Fruit fly (Drosophila melanogaster): Measurements from ENCODE around the gene CG11889.

The CG11889 gene

dm6 chr3R:25292864-25293284, 22.9 kb downstream of the CG11889 start, which contains the start of gene CG31098 (continued):
- TF ChIP-seq CG13296 (GFP tag; optimal IDR thresholded peaks at IDR 0.05) (peak; percentile 70), stc (GFP tag; IDR thresholded peaks at IDR 0.05) (no peak), yki (optimal IDR thresholded peaks at IDR 0.05) (no peak), Fer1 (GFP tag; optimal IDR thresholded peaks at IDR 0.05) (peak; percentile 72), Optix (GFP tag; IDR thresholded peaks at IDR 0.05) (0 out of 3 replicates have a peak, but pooled peaks have one; percentile 18), zen2 (GFP tag; IDR thresholded peaks at IDR 0.05; ENCODE audit: partially characterized antibody) (no peak), Deaf1 (tag; optimal IDR thresholded peaks at IDR 0.05) (no peak), GATAe (GFP tag; conservative IDR thresholded peaks at IDR 0.05) (no peak), MESR4 (GFP tag; optimal IDR thresholded peaks at IDR 0.05) (peak; percentile 5), salm (tag; optimal IDR thresholded peaks at IDR 0.05) (peak; percentile 48), Elba2 (GFP tag; optimal IDR thresholded peaks at IDR 0.05) (no peak), Ssrp (tag; optimal IDR thresholded peaks at IDR 0.05) (no peak), CG14441 (GFP tag; IDR thresholded peaks at IDR 0.05) (no peak), E2f1 (GFP tag; IDR thresholded peaks at IDR 0.05) (no peak), CG15514 (GFP tag; optimal IDR thresholded peaks at IDR 0.05) (peak; percentile 58), CG18619 (GFP tag; optimal IDR thresholded peaks at IDR 0.05) (no peak), ERR (GFP tag; optimal IDR thresholded peaks at IDR 0.05) (no peak), dmrt99B (tag; optimal IDR thresholded peaks at IDR 0.05) (no peak), odd (GFP tag; optimal IDR thresholded peaks at IDR 0.05) (peak; percentile 53), Vsx1 (GFP tag; optimal IDR thresholded peaks at IDR 0.05) (peak; percentile 35), CG32767 (GFP tag; IDR thresholded peaks at IDR 0.05) (peak; percentile 78), corto (GFP tag; optimal IDR thresholded peaks at IDR 0.05) (peak; percentile 61), CG10431 (GFP tag; optimal IDR thresholded peaks at IDR 0.05) (peak; percentile 26), CG10274 (GFP tag; optimal IDR thresholded peaks at IDR 0.05) (no peak), CG6854 (GFP tag; optimal IDR thresholded peaks at IDR 0.05) (peak; percentile 41), CG4328 (GFP tag; optimal IDR thresholded peaks at IDR 0.05) (no peak), CG6654 (GFP tag; optimal IDR thresholded peaks at IDR 0.05) (no peak), CrebB (tag; optimal IDR thresholded peaks at IDR 0.05) (peak; percentile 53), CG15011 (GFP tag; optimal IDR thresholded peaks at IDR 0.05) (no peak), chinmo (GFP tag; IDR thresholded peaks at IDR 0.05; ENCODE audit: partially characterized antibody) (peak; percentile 81; the same call in 2 of the 4 replicates), shn (GFP tag; optimal IDR thresholded peaks at IDR 0.05) (no peak), CG10147 (GFP tag; optimal IDR thresholded peaks at IDR 0.05) (peak; percentile 11), NFAT (GFP tag; IDR thresholded peaks at IDR 0.05) (no peak), CG17802 (tag; optimal IDR thresholded peaks at IDR 0.05) (no peak), sqz (GFP tag; optimal IDR thresholded peaks at IDR 0.05) (no peak), CG3847 (GFP tag; IDR thresholded peaks at IDR 0.05) (no peak; the same call in 1 of the 2 replicates), CG8089 (GFP tag; optimal IDR thresholded peaks at IDR 0.05) (no peak), cad (GFP tag; optimal IDR thresholded peaks at IDR 0.05) (no peak), CG3995 (GFP tag; optimal IDR thresholded peaks at IDR 0.05) (peak; percentile 72), CG13287 (GFP tag; IDR thresholded peaks at IDR 0.05; ENCODE audit: partially characterized antibody) (peak; percentile 63; the same call in 1 of the 2 replicates), CG11696 (GFP tag; IDR thresholded peaks at IDR 0.05) (no peak), NC2α (GFP tag; optimal IDR thresholded peaks at IDR 0.05) (no peak), CG1233 (GFP tag; optimal IDR thresholded peaks at IDR 0.05) (no peak), tin (GFP tag; optimal IDR thresholded peaks at IDR 0.05) (no peak), CG13424 (tag; optimal IDR thresholded peaks at IDR 0.05) (peak; percentile 12), gsb-n (tag; optimal IDR thresholded peaks at IDR 0.05) (no peak), onecut (GFP tag; IDR thresholded peaks at IDR 0.05) (no peak), Awh (GFP tag; IDR thresholded peaks at IDR 0.05) (no peak), slp2 (GFP tag; optimal IDR thresholded peaks at IDR 0.05) (no peak), CG15479 (GFP tag; optimal IDR thresholded peaks at IDR 0.05) (no peak), BtbVII (GFP tag; optimal IDR thresholded peaks at IDR 0.05) (peak; percentile 66)
